Worm (Caenorhabditis elegans): Measurements from ENCODE around the gene Y41D4A.3.

- TF ChIP-seq hmbx-1 (tag; optimal IDR thresholded peaks at IDR 0.05): no peak
- no peak for TF ChIP-seq ama-1 (optimal IDR thresholded peaks at IDR 0.05)
- no peak for TF ChIP-seq B0310.2 (tag; optimal IDR thresholded peaks at IDR 0.05)
- no peak for TF ChIP-seq ceh-36 (tag; optimal IDR thresholded peaks at IDR 0.05)
- TF ChIP-seq hnd-1 (tag; optimal IDR thresholded peaks at IDR 0.05): no peak
- TF ChIP-seq ets-7 (tag; optimal IDR thresholded peaks at IDR 0.05): no peak
- no peak for TF ChIP-seq tbx-37 (GFP tag; conservative IDR thresholded peaks at IDR 0.05)
- no peak for TF ChIP-seq hmg-4 (GFP tag; optimal IDR thresholded peaks at IDR 0.05)
- no peak for TF ChIP-seq pes-1 (GFP tag; IDR thresholded peaks at IDR 0.05)
- no peak for TF ChIP-seq F13C5.2 (tag; optimal IDR thresholded peaks at IDR 0.05)
Measured at ce11 chrIV:1715705-1716104, 37.9 kb upstream of the Y41D4A.3 start.
